Worm (Caenorhabditis elegans) whole organism, young adult: Measurements from ENCODE around the gene mip-2.

Experiments
- F22D6.2 ChIP-seq: sonication (generic microtip); optimal IDR thresholded peaks from 2 replicates; lab custom pipeline; 2016; ENCODE audit warnings: mild to moderate bottlenecking, missing genetic modification characterization, missing compliant biosample characterization
- cebp-2 ChIP-seq: fragments of 200-800 bp; sonication (Bioruptor generic); IDR thresholded peaks from 2 replicates; pipeline ENCODE4 v1.3.6; 2022; ENCODE audit warnings: missing genetic modification characterization, missing compliant biosample characterization
- ceh-40 ChIP-seq: fragments of 200-800 bp; sonication (Bioruptor generic); IDR thresholded peaks from 2 replicates; pipeline ENCODE4 v1.3.6; 2022; ENCODE audit warnings: missing genetic modification characterization, missing compliant biosample characterization
- nhr-27 ChIP-seq: fragments of 200-800 bp; sonication (Bioruptor generic); optimal IDR thresholded peaks from 2 replicates; lab custom pipeline; 2018; ENCODE audit warnings: mild to moderate bottlenecking, missing genetic modification characterization, moderate library complexity, missing compliant biosample characterization

ce11 chrV:13627103-13627623, 44.6 kb downstream of the mip-2 start, which contains the start of gene sde-2:
- TF ChIP-seq cebp-2 (GFP tag; lab: Robert Waterston, UW) (no peak), nhr-27 (tag; lab: Kevin White, UChicago) (no peak), ceh-40 (GFP tag; lab: Robert Waterston, UW) (no peak), F22D6.2 (tag; lab: Kevin White, UChicago) (no peak)
